Fruit fly (Drosophila melanogaster) ovary, adult (tissue): ENCODE data around the gene Nep6.

Experiments used
- CG17801 ChIP-seq: fragments of 200-800 bp; optimal IDR thresholded peaks from 2 replicates; lab custom pipeline; 2019; ENCODE audit warnings: missing biosample characterization, mild to moderate bottlenecking, missing genetic modification characterization, moderate library complexity; ENCODE audit not compliant: partially characterized antibody

Nep6 gene

dm6 chrX:12801357-12801756 lies at the start of gene Nep6:
Nep6 (plus strand) TSS chrX:12801661.
- no peak for TF ChIP-seq CG17801 (GFP tag; lab: Kevin White, UChicago)

- no peak for TF ChIP-seq CG17801 (GFP tag; lab: Kevin White, UChicago)
Measured at dm6 chrX:12751786-12752187, 49.7 kb upstream of the Nep6 start.

- peak; percentile 99 for TF ChIP-seq CG17801 (GFP tag; lab: Kevin White, UChicago)
Measured at dm6 chrX:12752196-12752595, 49.3 kb upstream of the Nep6 start.

- TF ChIP-seq CG17801 (GFP tag; lab: Kevin White, UChicago): no peak
Measured at dm6 chrX:12753602-12754347, 47.7 kb upstream of the Nep6 start.

dm6 chrX:12754348-12754733 lies 47.1 kb upstream of the Nep6 start:
- peak; percentile 94 for TF ChIP-seq CG17801 (GFP tag; lab: Kevin White, UChicago)

dm6 chrX:12755017-12755563 lies 46.4 kb upstream of the Nep6 start:
- TF ChIP-seq CG17801 (GFP tag; lab: Kevin White, UChicago): peak; percentile 93

- peak; percentile 31 for TF ChIP-seq CG17801 (GFP tag; lab: Kevin White, UChicago)
Measured at dm6 chrX:12755600-12756373, 45.7 kb upstream of the Nep6 start.

dm6 chrX:12756374-12756721 lies 45.1 kb upstream of the Nep6 start:
- TF ChIP-seq CG17801 (GFP tag; lab: Kevin White, UChicago): no peak

- TF ChIP-seq CG17801 (GFP tag; lab: Kevin White, UChicago): peak; percentile 90
Measured at dm6 chrX:12757075-12757474, 44.4 kb upstream of the Nep6 start.

- no peak for TF ChIP-seq CG17801 (GFP tag; lab: Kevin White, UChicago)
Measured at dm6 chrX:12759162-12759561, 42.3 kb upstream of the Nep6 start.

- no peak for TF ChIP-seq CG17801 (GFP tag; lab: Kevin White, UChicago)
Measured at dm6 chrX:12760466-12761133, 40.9 kb upstream of the Nep6 start, which contains the start of gene Paics. Paics (minus strand) TSS chrX:12760617.

- TF ChIP-seq CG17801 (GFP tag; lab: Kevin White, UChicago): no peak
Measured at dm6 chrX:12763467-12763866, 38.0 kb upstream of the Nep6 start, which contains the start of gene pira. pira (minus strand) TSS chrX:12763611.

- no peak for TF ChIP-seq CG17801 (GFP tag; lab: Kevin White, UChicago)
Measured at dm6 chrX:12764640-12765039, 36.8 kb upstream of the Nep6 start.

- no peak for TF ChIP-seq CG17801 (GFP tag; lab: Kevin White, UChicago)
Measured at dm6 chrX:12765076-12765475, 36.4 kb upstream of the Nep6 start, which contains the start of gene Agpat1. Agpat1 (plus strand) TSS chrX:12765266.

- peak; percentile 50 for TF ChIP-seq CG17801 (GFP tag; lab: Kevin White, UChicago)
Measured at dm6 chrX:12765736-12766135, 35.7 kb upstream of the Nep6 start.
